Worm (Caenorhabditis elegans) whole organism, young adult: ENCODE measurements around the gene sec-16A.1.

ENCODE experiments used
- attf-3 ChIP-seq: fragments of 200-800 bp; sonication (Bioruptor generic); conservative IDR thresholded peaks from 2 replicates; pipeline ENCODE4 v1.3.6; 2022; ENCODE audit warnings: missing genetic modification reagents, missing genetic modification characterization, missing compliant biosample characterization
- ceh-58 ChIP-seq: fragments of 200-800 bp; sonication (Bioruptor generic); IDR thresholded peaks from 2 replicates; pipeline ENCODE4 v1.3.6; 2022; ENCODE audit warnings: missing genetic modification characterization, missing compliant biosample characterization
- madf-8 ChIP-seq: fragments of 200-800 bp; sonication (Bioruptor generic); conservative IDR thresholded peaks from 2 replicates; pipeline ENCODE4 v1.3.6; 2022; ENCODE audit warnings: missing genetic modification reagents, missing genetic modification characterization, missing compliant biosample characterization
- snpc-3.4 ChIP-seq: sonication (generic microtip); optimal IDR thresholded peaks from 2 replicates; lab custom pipeline; 2017; ENCODE audit warnings: missing genetic modification characterization, mild to moderate bottlenecking, missing compliant biosample characterization, antibody characterized with exemption, moderate library complexity, missing genotype, missing genetic modification reagents
- unc-130 ChIP-seq: sonication (generic microtip); optimal IDR thresholded peaks from 2 replicates; lab custom pipeline; 2016; ENCODE audit warnings: missing genetic modification reagents, missing genetic modification characterization, missing compliant biosample characterization
- unc-62 ChIP-seq: fragments of 150-350 bp; optimal IDR thresholded peaks from 2 replicates; lab custom pipeline; 2014; ENCODE audit warnings: missing biosample characterization, missing genetic modification reagents, missing genetic modification characterization

DNA sequence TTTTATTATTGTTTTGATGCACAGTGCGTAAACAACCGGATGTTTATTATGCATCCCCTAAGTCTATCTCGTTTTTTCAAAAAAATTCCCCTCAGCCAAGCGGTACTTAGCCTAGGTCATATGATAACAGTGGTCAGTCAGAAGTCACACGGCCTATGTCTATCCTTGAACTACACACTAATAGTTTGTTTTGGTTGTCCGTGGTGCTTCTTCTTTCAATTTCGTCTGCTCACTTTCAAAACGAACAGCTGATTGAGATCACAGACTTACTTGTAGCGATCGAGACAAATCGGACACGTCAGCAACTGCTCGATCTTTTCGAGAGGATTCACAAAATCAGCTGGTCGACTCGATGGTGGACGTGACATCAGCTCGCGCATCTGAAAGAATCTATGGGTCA is 27.3 kb downstream of the sec-16A.1 start:
- TF ChIP-seq unc-62 (GFP tag; lab: Kevin White, UChicago) (no peak), attf-3 (GFP tag; lab: Robert Waterston, UW) (no peak), ceh-58 (GFP tag; lab: Robert Waterston, UW) (no peak), unc-130 (GFP tag; lab: Kevin White, UChicago) (no peak), snpc-3.4 (tag; lab: Kevin White, UChicago) (no peak), madf-8 (GFP tag; lab: Robert Waterston, UW) (no peak)
